Fruit fly (Drosophila melanogaster) whole organism, larva: ENCODE results near the gene laf.

Experiments
- noc ChIP-seq: fragments of 200-800 bp; sonication (Bioruptor generic); optimal IDR thresholded peaks from 3 replicates; lab custom pipeline; 2019; ENCODE audit warnings: missing biosample characterization, mild to moderate bottlenecking, missing genetic modification characterization, moderate library complexity

Gene laf

DNA sequence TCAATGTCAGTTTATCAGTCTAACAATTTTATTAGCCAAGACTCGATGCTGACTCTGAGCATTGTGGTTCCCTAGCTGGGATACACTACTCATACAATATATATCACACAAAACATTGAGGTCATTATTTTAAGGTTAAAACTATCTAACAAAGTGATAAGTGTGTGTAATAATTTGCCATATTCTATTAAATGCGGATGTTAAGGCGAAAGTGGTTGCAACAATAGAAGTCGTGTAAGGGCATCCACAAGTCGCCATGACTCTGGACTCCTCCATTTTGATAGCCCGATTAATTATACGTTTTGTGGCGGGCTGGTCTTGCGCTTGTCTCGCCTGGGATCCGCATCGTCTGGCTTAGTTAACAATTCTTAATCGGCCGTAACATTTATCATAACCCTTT lies 31.5 kb downstream of the laf start:
- TF ChIP-seq noc = no peak

DNA sequence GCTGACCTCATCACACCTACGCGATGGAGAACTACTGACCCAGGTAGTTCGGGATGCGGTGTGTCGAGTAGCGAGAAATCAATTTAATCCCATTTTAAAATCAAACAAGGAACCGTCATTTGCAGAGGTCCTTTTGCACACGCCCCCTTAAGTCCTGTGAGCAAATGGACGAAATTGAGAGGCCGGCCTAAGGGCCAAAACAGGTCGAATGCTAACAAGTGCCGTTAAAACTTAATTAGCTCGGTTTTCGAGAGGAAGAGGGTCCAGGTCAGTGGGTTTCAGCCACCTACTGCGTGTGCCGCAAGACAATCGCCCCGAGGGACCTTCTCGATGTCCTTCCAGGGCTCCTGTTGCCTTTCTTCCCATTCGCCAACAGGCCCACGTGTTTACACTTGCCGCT lies 32.1 kb downstream of the laf start:
- TF ChIP-seq noc = no peak

DNA sequence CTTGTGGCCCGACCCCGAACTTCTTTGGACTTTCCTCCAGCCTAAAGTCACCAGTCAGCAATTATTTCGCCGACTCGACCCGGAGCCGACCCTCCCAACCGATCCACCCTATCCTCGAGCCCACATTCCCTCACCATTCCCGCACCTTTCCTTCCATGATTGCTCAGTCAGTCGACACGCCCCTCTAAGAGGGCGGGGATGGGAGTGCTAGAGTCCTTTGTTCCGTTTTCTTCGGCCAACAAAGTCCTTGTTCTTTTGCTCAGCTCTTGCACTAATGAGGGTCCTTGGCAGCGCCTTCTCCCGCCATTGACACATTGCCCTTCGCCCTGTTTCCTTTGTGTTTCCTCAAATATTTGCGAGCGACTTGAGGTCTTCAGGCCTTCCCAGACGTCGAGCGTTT lies 33.0 kb downstream of the laf start:
- no peak for TF ChIP-seq noc

DNA sequence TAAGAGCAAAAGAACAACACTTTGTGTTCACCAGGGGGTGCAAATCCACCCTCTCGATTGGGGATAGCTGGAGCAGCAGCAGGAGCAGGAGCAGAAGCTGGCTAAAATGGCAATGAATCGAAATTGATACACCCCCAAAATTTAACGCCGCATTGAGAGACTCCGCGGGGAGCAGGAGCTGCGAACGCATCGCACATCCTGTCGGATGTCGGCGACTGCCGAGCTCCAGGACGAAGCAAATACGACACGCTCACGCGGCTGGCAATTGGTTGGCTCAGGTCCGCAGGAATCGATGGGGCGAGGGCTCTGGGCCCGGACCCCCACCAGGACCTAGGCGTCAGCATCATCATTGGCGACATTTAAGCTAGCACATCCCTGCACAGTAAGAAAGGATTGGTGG lies 35.4 kb downstream of the laf start:
- no peak for TF ChIP-seq noc

DNA sequence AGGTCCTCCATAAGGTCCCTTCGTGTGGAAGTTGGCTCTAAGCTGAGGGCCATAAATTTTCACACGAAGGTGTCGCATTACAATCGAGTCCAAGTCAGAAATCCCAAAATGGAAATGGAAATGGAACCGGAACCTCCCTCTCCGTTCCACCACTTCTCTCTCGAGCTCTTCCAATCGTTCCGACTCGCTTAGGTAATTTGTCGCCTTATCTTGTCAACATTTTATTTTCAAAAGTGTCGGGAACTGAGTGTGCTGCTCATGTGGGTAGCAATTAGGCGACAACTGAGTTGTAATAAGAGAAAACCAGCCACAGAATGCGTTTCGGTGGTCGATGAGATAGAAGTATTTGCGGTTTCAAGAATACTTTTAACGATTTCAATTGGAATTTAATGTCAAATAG lies 37.6 kb downstream of the laf start:
- TF ChIP-seq noc = no peak

DNA sequence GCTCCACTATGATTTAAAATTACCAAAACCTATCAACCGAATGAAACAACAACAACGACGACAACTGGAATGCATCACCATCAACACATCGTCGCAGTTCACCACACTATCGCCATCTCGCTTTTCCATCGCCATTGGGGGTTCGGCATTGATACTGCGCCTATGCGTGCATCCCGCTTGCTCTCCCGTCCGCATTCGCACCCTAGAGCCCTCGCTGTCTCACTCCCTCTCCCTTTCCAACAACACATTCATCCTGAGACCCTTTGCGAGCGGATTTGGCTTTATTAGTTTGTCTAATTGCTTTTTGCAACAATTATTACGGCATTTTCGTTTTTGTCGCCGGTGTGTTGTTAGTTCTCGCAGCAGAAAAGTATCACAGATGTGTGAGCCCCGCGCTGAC lies 43.0 kb downstream of the laf start:
- no peak for TF ChIP-seq noc

DNA sequence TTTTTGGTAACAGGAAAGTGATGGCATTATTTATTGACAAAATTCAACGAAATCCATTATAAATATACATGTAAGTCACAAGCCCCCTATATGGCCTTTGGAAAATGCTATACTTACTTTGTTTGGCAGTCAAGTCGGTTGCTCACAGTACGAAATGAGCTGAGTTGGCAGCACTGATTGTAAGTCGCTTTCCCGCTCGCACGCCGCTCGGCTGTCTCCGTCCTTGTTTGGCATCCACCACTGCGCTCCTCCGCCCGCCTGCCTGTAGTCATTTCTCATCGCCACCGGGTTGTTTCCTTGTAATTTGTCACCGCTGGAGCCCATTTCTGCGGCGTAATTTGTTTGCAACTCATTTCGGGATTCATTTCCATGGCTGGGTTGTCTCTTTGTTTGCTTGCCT lies 44.7 kb downstream of the laf start:
- TF ChIP-seq noc = no peak

DNA sequence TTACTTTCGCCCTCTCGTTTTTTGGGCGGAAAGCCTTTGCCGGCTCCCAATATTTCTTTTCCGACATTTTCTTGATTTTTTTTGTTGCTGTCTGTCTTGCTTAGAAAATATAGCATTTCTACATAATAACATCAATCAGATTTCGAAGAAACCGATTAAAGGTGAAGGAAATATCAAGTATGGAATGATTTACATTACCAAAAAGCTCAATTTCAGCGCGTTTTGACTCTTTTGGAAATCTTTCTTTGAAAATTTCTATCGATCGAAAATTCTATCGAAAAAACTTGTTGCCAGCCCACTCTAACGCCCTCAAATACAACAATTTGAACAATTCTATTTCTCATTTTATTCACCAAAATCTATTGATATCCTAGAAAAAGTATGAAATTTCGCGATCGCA lies 47.1 kb downstream of the laf start, which contains the start of gene CG14659:
CG14659 (minus strand) TSS at position 101 of the 400 bp plus-strand sequence.
- no peak for TF ChIP-seq noc

DNA sequence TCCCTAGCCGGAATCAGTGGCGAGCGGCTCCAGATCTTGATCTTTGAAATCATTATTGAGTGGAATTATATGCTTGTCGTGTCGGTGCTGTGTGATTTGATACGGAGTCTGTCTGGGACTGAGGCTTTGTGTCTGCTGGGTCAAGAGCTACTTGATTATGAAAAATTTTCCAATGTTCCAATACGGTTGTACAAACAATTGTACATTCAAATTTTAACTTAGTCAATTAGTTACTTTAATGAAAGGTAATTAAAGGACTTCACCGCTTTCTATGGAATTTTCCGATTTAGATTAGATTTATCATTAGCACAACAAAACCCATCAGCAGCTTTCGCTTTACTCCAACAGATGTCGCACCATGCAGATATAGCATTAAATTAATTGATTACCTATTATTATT lies 47.9 kb downstream of the laf start, which contains the start of gene CG14658:
CG14658 (minus strand) TSS at position 101 of the 400 bp plus-strand sequence.
- no peak for TF ChIP-seq noc
